Worm (Caenorhabditis elegans): ENCODE data around the gene lurp-4.

ce11 chrV:13071052-13071451, 21.4 kb upstream of the lurp-4 start, which contains the start of gene C34B4.3:
- TF ChIP-seq unc-62 (GFP tag; optimal IDR thresholded peaks at IDR 0.05) (no peak), drap-1 (GFP tag; optimal IDR thresholded peaks at IDR 0.05) (no peak), blmp-1 (tag; optimal IDR thresholded peaks at IDR 0.05) (no peak), elt-1 (tag; optimal IDR thresholded peaks at IDR 0.05; ENCODE audit: borderline replicate concordance, insufficient read depth) (no peak), pha-4 (tag; optimal IDR thresholded peaks at IDR 0.05) (no peak), mep-1 (tag; optimal IDR thresholded peaks at IDR 0.05) (no peak), snpc-4 (tag; optimal IDR thresholded peaks at IDR 0.05) (no peak), nhr-2 (tag; optimal IDR thresholded peaks at IDR 0.05) (no peak), ztf-11 (tag; optimal IDR thresholded peaks at IDR 0.05) (no peak), ceh-39 (tag; optimal IDR thresholded peaks at IDR 0.05) (no peak), lin-13 (tag; optimal IDR thresholded peaks at IDR 0.05) (no peak), hlh-1 (tag; optimal IDR thresholded peaks at IDR 0.05) (no peak), nhr-12 (tag; optimal IDR thresholded peaks at IDR 0.05) (no peak), nhr-28 (tag; optimal IDR thresholded peaks at IDR 0.05) (no peak)
